Fruit fly (Drosophila melanogaster) whole organism: ENCODE measurements around the gene CG32091.

Experiments used
- CG8478 ChIP-seq: fragments of >200 bp; optimal IDR thresholded peaks from 2 replicates; lab custom pipeline; 2018; ENCODE audit warnings: inconsistent platforms
- Dll ChIP-seq: fragments of >200 bp; optimal IDR thresholded peaks from 2 replicates; lab custom pipeline; 2017
- EcR ChIP-seq, 2 experiments: fragments of >200 bp; optimal IDR thresholded peaks; 2 replicates each; lab custom pipeline; 2017; ENCODE audit warnings: missing biosample characterization in 2 of 2, missing genetic modification characterization in 2 of 2, missing genetic modification reagents in 2 of 2
- pan ChIP-seq: fragments of >200 bp; optimal IDR thresholded peaks from 2 replicates; lab custom pipeline; 2017
- psq ChIP-seq: fragments of >200 bp; optimal IDR thresholded peaks from 2 replicates; lab custom pipeline; 2017
- usp ChIP-seq: fragments of >200 bp; optimal IDR thresholded peaks from 2 replicates; lab custom pipeline; 2017; ENCODE audit warnings: missing biosample characterization, missing genetic modification characterization, mixed read lengths

The CG32091 gene

dm6 chr3L:11599255-11599654 is 31.9 kb upstream of the CG32091 start:
- TF ChIP-seq EcR (GFP tag; optimal IDR thresholded peaks at IDR 0.05; lab: Kevin White, UChicago) (no peak), pan (lab: Kevin White, UChicago) (no peak), CG8478 (lab: Kevin White, UChicago) (no peak), psq (lab: Kevin White, UChicago) (no peak), usp (GFP tag; lab: Kevin White, UChicago) (no peak), Dll (lab: Kevin White, UChicago) (no peak)

dm6 chr3L:11599965-11600420 is 31.2 kb upstream of the CG32091 start, which contains the start of the genes CG14137 and CG46394:
Gene CG14137 (minus strand): TSS chr3L:11600065.
Gene CG46394 (plus strand): TSS chr3L:11600370.
- no peak for TF ChIP-seq EcR (GFP tag; optimal IDR thresholded peaks at IDR 0.05; lab: Kevin White, UChicago)

- TF ChIP-seq psq (lab: Kevin White, UChicago) (no peak), Dll (lab: Kevin White, UChicago) (no peak), pan (lab: Kevin White, UChicago) (no peak), usp (GFP tag; lab: Kevin White, UChicago) (no peak), CG8478 (lab: Kevin White, UChicago) (no peak), EcR (GFP tag; optimal IDR thresholded peaks at IDR 0.05; lab: Kevin White, UChicago) (no peak)
Observed at dm6 chr3L:11601133-11601532, 30.1 kb upstream of the CG32091 start.

dm6 chr3L:11602040-11602439 is 29.2 kb upstream of the CG32091 start:
- TF ChIP-seq EcR (GFP tag; optimal IDR thresholded peaks at IDR 0.05; lab: Kevin White, UChicago) (no peak), usp (GFP tag; lab: Kevin White, UChicago) (no peak), pan (lab: Kevin White, UChicago) (no peak), CG8478 (lab: Kevin White, UChicago) (no peak), psq (lab: Kevin White, UChicago) (no peak), Dll (lab: Kevin White, UChicago) (no peak)

- TF ChIP-seq EcR (GFP tag; optimal IDR thresholded peaks at IDR 0.05; lab: Kevin White, UChicago) (no peak), Dll (lab: Kevin White, UChicago) (no peak), psq (lab: Kevin White, UChicago) (no peak), CG8478 (lab: Kevin White, UChicago) (no peak), pan (lab: Kevin White, UChicago) (no peak), usp (GFP tag; lab: Kevin White, UChicago) (no peak)
Observed at dm6 chr3L:11604227-11604626, 27.0 kb upstream of the CG32091 start.

- TF ChIP-seq Dll (lab: Kevin White, UChicago) (no peak), CG8478 (lab: Kevin White, UChicago) (no peak), psq (lab: Kevin White, UChicago) (no peak), pan (lab: Kevin White, UChicago) (no peak), usp (GFP tag; lab: Kevin White, UChicago) (no peak), EcR (GFP tag; optimal IDR thresholded peaks at IDR 0.05; lab: Kevin White, UChicago) (no peak)
Observed at dm6 chr3L:11609153-11609809, 21.9 kb upstream of the CG32091 start, which contains the start of gene Duba. Gene Duba (minus strand): TSS chr3L:11609465.

dm6 chr3L:11609835-11610234 is 21.4 kb upstream of the CG32091 start, which contains the start of gene CG42832:
Gene CG42832 (plus strand): TSS chr3L:11610135.
- TF ChIP-seq pan (lab: Kevin White, UChicago) (no peak), Dll (lab: Kevin White, UChicago) (no peak), CG8478 (lab: Kevin White, UChicago) (no peak), EcR (GFP tag; optimal IDR thresholded peaks at IDR 0.05; lab: Kevin White, UChicago) (no peak), usp (GFP tag; lab: Kevin White, UChicago) (no peak), psq (lab: Kevin White, UChicago) (no peak)

dm6 chr3L:11620001-11620400 is 11.2 kb upstream of the CG32091 start, which contains the start of gene Muc68Ca:
Gene Muc68Ca (minus strand): TSS chr3L:11620101.
- no peak for TF ChIP-seq Dll (lab: Kevin White, UChicago)
- TF ChIP-seq EcR (GFP tag; optimal IDR thresholded peaks at IDR 0.05; lab: Kevin White, UChicago) = no peak
- TF ChIP-seq CG8478 (lab: Kevin White, UChicago) = no peak
- TF ChIP-seq pan (lab: Kevin White, UChicago) = no peak
- no peak for TF ChIP-seq psq (lab: Kevin White, UChicago)
- no peak for TF ChIP-seq usp (GFP tag; lab: Kevin White, UChicago)

- no peak for TF ChIP-seq EcR (GFP tag; optimal IDR thresholded peaks at IDR 0.05; lab: Kevin White, UChicago)
- no peak for TF ChIP-seq pan (lab: Kevin White, UChicago)
- TF ChIP-seq psq (lab: Kevin White, UChicago) = no peak
Observed at dm6 chr3L:11622750-11623149, 8.4 kb upstream of the CG32091 start.

- TF ChIP-seq usp (GFP tag; lab: Kevin White, UChicago) = no peak
- no peak for TF ChIP-seq EcR (GFP tag; optimal IDR thresholded peaks at IDR 0.05; lab: Kevin White, UChicago)
- TF ChIP-seq CG8478 (lab: Kevin White, UChicago) = no peak
- no peak for TF ChIP-seq pan (lab: Kevin White, UChicago)
- TF ChIP-seq psq (lab: Kevin White, UChicago) = no peak
- TF ChIP-seq Dll (lab: Kevin White, UChicago) = no peak
Observed at dm6 chr3L:11623245-11623883, 7.8 kb upstream of the CG32091 start.

- TF ChIP-seq CG8478 (lab: Kevin White, UChicago) (no peak), pan (lab: Kevin White, UChicago) (no peak)
Observed at dm6 chr3L:11624281-11624680, 6.9 kb upstream of the CG32091 start, which contains the start of gene Akr1B. Gene Akr1B (minus strand): TSS chr3L:11624381.
